Fruit fly (Drosophila melanogaster) S2 (cell line): ENCODE measurements around the gene CG11617.

Experiments used
- CG8478 ChIP-seq: fragments of >200 bp; optimal IDR thresholded peaks from 2 replicates; lab custom pipeline; 2018
- CTCF ChIP-seq, 2 experiments: fragments of >200 bp; optimal IDR thresholded peaks; 2 replicates each; lab custom pipeline; 2018

- TF ChIP-seq CG8478 (lab: Kevin White, UChicago): no peak
- TF ChIP-seq CTCF (optimal IDR thresholded peaks at IDR 0.05; lab: Kevin White, UChicago): no peak
These were observed 40.7 kb downstream of the CG11617 start for dm6 chr2L:166115-167069.
